Fruit fly (Drosophila melanogaster): Measurements from ENCODE around the gene abd-A.
A peak's percentile ranks its signal among the peaks of the same experiment; 100 is the strongest.

Gene abd-A

dm6 chr3R:16763907-16764573, 65.8 kb downstream of the abd-A start (continued):
- TF ChIP-seq sr (GFP tag; IDR thresholded peaks at IDR 0.05) (peak; percentile 51; the same call in 2 of the 3 replicates), D (optimal IDR thresholded peaks at IDR 0.05) (peak; percentile 99), D (GFP tag; optimal IDR thresholded peaks at IDR 0.05) (peak; percentile 39), CG13624 (GFP tag; optimal IDR thresholded peaks at IDR 0.05) (peak; percentile 44), usp (GFP tag; optimal IDR thresholded peaks at IDR 0.05) (no peak), hkb (optimal IDR thresholded peaks at IDR 0.05) (no peak), hkb (GFP tag; IDR thresholded peaks at IDR 0.05) (0 out of 2 replicates have a peak, but pooled peaks have one; percentile 48), inv (GFP tag; IDR thresholded peaks at IDR 0.05; ENCODE audit: partially characterized antibody) (peak; percentile 50), sd (tag; optimal IDR thresholded peaks at IDR 0.05) (peak; percentile 72), rib (GFP tag; IDR thresholded peaks at IDR 0.05) (peak; percentile 80), CG10321 (GFP tag; IDR thresholded peaks at IDR 0.05) (peak; percentile 99), z (GFP tag; IDR thresholded peaks at IDR 0.05) (peak; percentile 96), crol (GFP tag; IDR thresholded peaks at IDR 0.05) (peak; percentile 54), nerfin-2 (GFP tag; IDR thresholded peaks at IDR 0.05; ENCODE audit: partially characterized antibody) (peak; percentile 11; the same call in 1 of the 2 replicates), vnd (GFP tag; IDR thresholded peaks at IDR 0.05; ENCODE audit: partially characterized antibody) (peak; percentile 60), CG32532 (GFP tag; IDR thresholded peaks at IDR 0.05) (peak; percentile 27; the same call in 1 of the 2 replicates), TFAM (GFP tag; optimal IDR thresholded peaks at IDR 0.05) (no peak), CG2678 (tag; optimal IDR thresholded peaks at IDR 0.05) (no peak), CG17385 (GFP tag; optimal IDR thresholded peaks at IDR 0.05) (peak; percentile 70), Ssrp (tag; optimal IDR thresholded peaks at IDR 0.05) (no peak), Med (GFP tag) (peak; percentile 57), oc (tag; optimal IDR thresholded peaks at IDR 0.05) (peak; percentile 92), CG13287 (GFP tag; IDR thresholded peaks at IDR 0.05; ENCODE audit: partially characterized antibody) (peak; percentile 37; the same call in 1 of the 2 replicates), fru (optimal IDR thresholded peaks at IDR 0.05) (no peak), chn (GFP tag; optimal IDR thresholded peaks at IDR 0.05) (no peak), Scr (GFP tag; IDR thresholded peaks at IDR 0.05; ENCODE audit: partially characterized antibody) (peak; percentile 61), CG12769 (tag; optimal IDR thresholded peaks at IDR 0.05) (peak; percentile 59), tin (GFP tag; optimal IDR thresholded peaks at IDR 0.05) (no peak), twi (tag; optimal IDR thresholded peaks at IDR 0.05) (peak; percentile 89), CG33557 (GFP tag; optimal IDR thresholded peaks at IDR 0.05) (peak; percentile 11), seq (GFP tag; IDR thresholded peaks at IDR 0.05) (peak; percentile 90), CG4730 (GFP tag; IDR thresholded peaks at IDR 0.05) (no peak), HmgD (GFP tag; optimal IDR thresholded peaks at IDR 0.05) (peak; percentile 91), prd (optimal IDR thresholded peaks at IDR 0.05) (no peak), prd (GFP tag; IDR thresholded peaks at IDR 0.05) (peak; percentile 52; the same call in 1 of the 3 replicates), nmo (GFP tag; optimal IDR thresholded peaks at IDR 0.05) (peak; percentile 79), Dll (GFP tag; IDR thresholded peaks at IDR 0.05; ENCODE audit: partially characterized antibody) (peak; percentile 55; the same call in 2 of the 4 replicates), Neu2 (GFP tag; optimal IDR thresholded peaks at IDR 0.05; ENCODE audit: borderline replicate concordance) (peak; percentile 45), CG3163 (GFP tag; optimal IDR thresholded peaks at IDR 0.05) (peak; percentile 34), CG17361 (GFP tag; IDR thresholded peaks at IDR 0.05) (no peak), Hr51 (GFP tag; optimal IDR thresholded peaks at IDR 0.05) (no peak), psq (GFP tag; optimal IDR thresholded peaks at IDR 0.05) (peak; percentile 37), tna (GFP tag; IDR thresholded peaks at IDR 0.05; ENCODE audit: partially characterized antibody) (peak; percentile 72; the same call in 1 of the 2 replicates), sqz (GFP tag; optimal IDR thresholded peaks at IDR 0.05) (no peak), CG10543 (GFP tag; optimal IDR thresholded peaks at IDR 0.05) (peak; percentile 50), Nf-YC (tag; optimal IDR thresholded peaks at IDR 0.05) (peak; percentile 98), CG17829 (tag; optimal IDR thresholded peaks at IDR 0.05) (peak; percentile 75), Trl (optimal IDR thresholded peaks at IDR 0.05) (peak; percentile 69 to 90), Trl (GFP tag; optimal IDR thresholded peaks at IDR 0.05) (peak; percentile 13), bsh (GFP tag; optimal IDR thresholded peaks at IDR 0.05) (no peak)
